Worm (Caenorhabditis elegans) whole organism, young adult: ENCODE results near the gene F37C12.14.

Experiments used
- C17E4.6 ChIP-seq: fragments of 200-800 bp; sonication (Bioruptor generic); IDR thresholded peaks from 2 replicates; pipeline ENCODE4 v1.3.6; 2022; ENCODE audit warnings: missing genetic modification reagents, missing genetic modification characterization, missing compliant biosample characterization
- bed-2 ChIP-seq: fragments of 200-800 bp; sonication (Bioruptor generic); IDR thresholded peaks from 2 replicates; pipeline ENCODE4 v1.3.6; 2022; ENCODE audit warnings: missing genetic modification reagents, missing genetic modification characterization, missing compliant biosample characterization
- ceh-40 ChIP-seq: fragments of 200-800 bp; sonication (Bioruptor generic); IDR thresholded peaks from 2 replicates; pipeline ENCODE4 v1.3.6; 2022; ENCODE audit warnings: missing genetic modification characterization, missing compliant biosample characterization
- lsy-27 ChIP-seq: sonication (generic microtip); optimal IDR thresholded peaks from 2 replicates; lab custom pipeline; 2017; ENCODE audit warnings: missing genetic modification characterization, mild to moderate bottlenecking, missing compliant biosample characterization, antibody characterized with exemption, missing genotype, borderline replicate concordance; ENCODE audit not compliant: insufficient read depth
- pbrm-1 ChIP-seq: fragments of 200-800 bp; sonication (Bioruptor generic); IDR thresholded peaks from 2 replicates; pipeline ENCODE4 v1.3.6; 2022; ENCODE audit warnings: missing genetic modification reagents, missing genetic modification characterization, missing compliant biosample characterization
- snpc-1.3 ChIP-seq: sonication (generic microtip); optimal IDR thresholded peaks from 2 replicates; lab custom pipeline; 2017; ENCODE audit warnings: missing genetic modification characterization, mild to moderate bottlenecking, missing compliant biosample characterization, antibody characterized with exemption, moderate library complexity, missing genotype, missing genetic modification reagents; ENCODE audit not compliant: insufficient read depth

DNA sequence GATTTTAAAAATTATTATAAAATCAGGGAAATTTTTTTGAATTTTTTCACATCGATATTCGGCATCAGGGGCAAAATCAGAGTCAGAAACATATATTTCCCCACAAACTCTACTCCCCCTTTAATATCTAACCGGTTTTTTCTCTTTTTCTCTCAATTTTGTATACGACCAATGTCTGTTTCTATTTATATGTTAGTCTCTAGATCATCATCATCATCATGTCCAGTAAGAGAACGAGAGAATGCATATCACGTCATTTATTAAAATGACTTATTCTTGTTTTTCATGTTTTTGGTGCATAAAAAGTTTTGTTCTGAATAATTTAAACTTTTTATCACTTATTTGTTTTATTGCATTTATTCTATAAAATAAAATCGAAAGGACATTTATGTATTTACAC lies 32.8 kb downstream of the F37C12.14 start:
- TF ChIP-seq ceh-40 (GFP tag; lab: Robert Waterston, UW) (no peak), C17E4.6 (no peak), bed-2 (GFP tag; lab: Robert Waterston, UW) (no peak), lsy-27 (no peak), snpc-1.3 (tag; lab: Kevin White, UChicago) (no peak), pbrm-1 (no peak)
